Worm (Caenorhabditis elegans) whole organism, L4/young adult: ENCODE data around the gene F47G9.6.

Experiments used
- W03F9.2 ChIP-seq: fragments of 150-350 bp; optimal IDR thresholded peaks from 2 replicates; lab custom pipeline; 2014; ENCODE audit warnings: missing biosample characterization, missing genetic modification characterization
- dao-5 ChIP-seq: sonication (generic microtip); optimal IDR thresholded peaks from 2 replicates; lab custom pipeline; 2016; ENCODE audit warnings: missing genotype, missing genetic modification characterization, moderate library complexity, missing compliant biosample characterization
- him-1 ChIP-seq: sonication (generic microtip); optimal IDR thresholded peaks from 2 replicates; lab custom pipeline; 2016; ENCODE audit warnings: missing genotype, missing genetic modification reagents, missing genetic modification characterization, missing compliant biosample characterization

DNA sequence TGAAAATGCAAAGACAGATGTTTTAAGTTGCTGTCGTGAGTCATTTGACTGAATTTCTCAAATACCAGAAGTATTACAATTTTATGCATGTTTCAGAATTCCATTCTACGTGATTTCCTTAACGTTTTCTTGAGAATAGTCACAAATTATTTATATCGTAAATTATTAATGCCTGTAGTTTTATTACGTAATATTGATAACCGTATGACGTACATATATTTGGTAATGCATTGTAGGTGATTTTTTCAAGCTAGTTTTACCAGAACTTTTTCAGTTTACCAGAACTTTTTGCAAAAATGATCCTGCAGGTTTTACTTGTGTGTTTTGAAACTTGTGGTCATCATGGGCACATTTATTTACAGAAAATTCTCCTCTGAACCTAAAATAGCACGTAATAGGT lies 44.7 kb downstream of the F47G9.6 start:
- no peak for TF ChIP-seq W03F9.2 (tag; lab: Kevin White, UChicago)
- no peak for TF ChIP-seq him-1 (tag; lab: Kevin White, UChicago)
- TF ChIP-seq dao-5 (tag; lab: Kevin White, UChicago): no peak
